Worm (Caenorhabditis elegans) whole organism, late embryonic: ENCODE data around the gene B0554.2.

Experiments used
- ama-1 ChIP-seq: fragments of 150-350 bp; optimal IDR thresholded peaks from 2 replicates; lab custom pipeline; 2014
- elt-2 ChIP-seq: sonication (generic microtip); optimal IDR thresholded peaks from 2 replicates; lab custom pipeline; 2016; ENCODE audit warnings: missing genetic modification reagents, missing genetic modification characterization, missing compliant biosample characterization
- elt-4 ChIP-seq: sonication (generic microtip); optimal IDR thresholded peaks from 2 replicates; lab custom pipeline; 2016; ENCODE audit warnings: missing genetic modification characterization, missing compliant biosample characterization
- hlh-30 ChIP-seq: sonication (generic microtip); optimal IDR thresholded peaks from 2 replicates; lab custom pipeline; 2017; ENCODE audit warnings: antibody characterized with exemption, missing genetic modification characterization, missing compliant biosample characterization; ENCODE audit not compliant: insufficient read depth
- nhr-11 ChIP-seq: fragments of 150-350 bp; optimal IDR thresholded peaks from 2 replicates; lab custom pipeline; 2014; ENCODE audit warnings: missing biosample characterization, missing genetic modification characterization
- odd-2 ChIP-seq: sonication (generic microtip); optimal IDR thresholded peaks from 2 replicates; lab custom pipeline; 2017; ENCODE audit warnings: antibody characterized with exemption, mild to moderate bottlenecking, missing genetic modification characterization, missing compliant biosample characterization
- pat-9 ChIP-seq: fragments of 200-800 bp; sonication (Bioruptor generic); optimal IDR thresholded peaks from 2 replicates; lab custom pipeline; 2018; ENCODE audit warnings: mild to moderate bottlenecking, missing genetic modification characterization, moderate library complexity, missing compliant biosample characterization
- ref-2 ChIP-seq: sonication (generic microtip); optimal IDR thresholded peaks from 2 replicates; lab custom pipeline; 2016; ENCODE audit warnings: missing genetic modification characterization, missing compliant biosample characterization
- ztf-16 ChIP-seq: sonication (generic microtip); optimal IDR thresholded peaks from 2 replicates; lab custom pipeline; 2017; ENCODE audit warnings: missing genetic modification characterization, missing compliant biosample characterization

DNA sequence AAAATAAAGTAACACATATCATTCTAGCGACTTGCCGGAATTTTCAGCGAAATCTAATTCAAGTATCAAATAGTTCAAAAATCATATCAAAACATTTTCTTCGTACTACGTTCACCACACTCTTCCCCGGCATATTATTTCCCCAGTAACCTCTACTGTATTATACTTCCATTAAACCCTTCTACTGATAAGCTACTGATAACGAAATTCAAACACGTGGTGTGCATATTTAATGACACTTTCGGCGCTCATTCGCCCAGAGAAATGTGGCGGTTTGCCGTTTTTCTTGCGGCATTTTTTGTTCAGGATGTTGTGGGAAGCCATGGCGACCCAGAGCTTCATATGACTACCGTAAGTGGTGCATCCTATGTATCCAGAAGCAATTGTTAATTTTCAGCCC is 48.5 kb upstream of the B0554.2 start, which contains the start of gene lipl-5:
- peak; percentile 59 for TF ChIP-seq elt-2
- no peak for TF ChIP-seq ref-2
- no peak for TF ChIP-seq odd-2 (tag; lab: Kevin White, UChicago)
- TF ChIP-seq nhr-11 (tag; lab: Kevin White, UChicago), result no peak
- TF ChIP-seq ama-1 (lab: Kevin White, UChicago), result no peak
- TF ChIP-seq pat-9, result no peak
- no peak for TF ChIP-seq ztf-16 (tag; lab: Kevin White, UChicago)
- TF ChIP-seq elt-4 (tag; lab: Kevin White, UChicago), result no peak
- TF ChIP-seq hlh-30, result no peak
